Fruit fly (Drosophila melanogaster) whole organism, embryonic: Measurements from ENCODE around the gene Klp68D.

Experiments used
- CG30020 ChIP-seq: fragments of 200-800 bp; optimal IDR thresholded peaks from 2 replicates; lab custom pipeline; 2019; ENCODE audit warnings: missing biosample characterization, mild to moderate bottlenecking, missing genetic modification characterization, moderate library complexity
- CG31441 ChIP-seq: fragments of 200-800 bp; sonication (Bioruptor generic); IDR thresholded peaks from 2 replicates; pipeline ENCODE4 v1.3.6; 2022; ENCODE audit warnings: missing biosample characterization, missing genetic modification characterization
- eve ChIP-seq, 2 experiments: fragments of >200 bp; optimal IDR thresholded peaks; 2 replicates each; lab custom pipeline; 2017; ENCODE audit warnings: missing biosample characterization in 2 of 2, missing genetic modification characterization in 2 of 2
- run ChIP-seq: fragments of 200-800 bp; sonication (Bioruptor generic); optimal IDR thresholded peaks from 3 replicates; lab custom pipeline; 2018; ENCODE audit warnings: missing biosample characterization, mild to moderate bottlenecking, missing genetic modification characterization

DNA sequence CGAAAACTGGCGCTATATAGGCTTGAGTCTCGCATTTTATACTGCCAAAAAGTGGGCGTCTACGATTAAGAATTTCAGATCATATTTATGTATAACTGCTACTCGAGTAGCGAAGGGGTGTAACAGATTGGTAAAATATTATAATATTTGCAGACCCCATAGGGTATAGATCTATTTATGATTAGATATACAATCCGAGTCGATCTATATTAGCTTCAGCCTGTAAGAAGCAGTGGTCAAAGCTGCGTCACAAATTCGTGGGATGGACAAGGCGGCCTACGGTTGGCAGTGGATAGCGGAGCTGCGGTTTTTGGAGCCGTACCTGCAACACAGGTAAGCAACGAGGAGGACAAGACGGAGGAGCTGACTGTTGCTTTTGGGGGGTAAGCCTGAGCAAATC is 19.2 kb downstream of the Klp68D start, which contains the start of gene Cubn2:
- TF ChIP-seq CG31441 (GFP tag; lab: Robert Waterston, UW), result no peak
- no peak for TF ChIP-seq CG30020 (tag; lab: Kevin White, UChicago)
- TF ChIP-seq eve (GFP tag; optimal IDR thresholded peaks at IDR 0.05; lab: Kevin White, UChicago), result no peak
- no peak for TF ChIP-seq run (tag; lab: Kevin White, UChicago)
